Fruit fly (Drosophila melanogaster): ENCODE data around the gene Acox3.

Gene Acox3

DNA sequence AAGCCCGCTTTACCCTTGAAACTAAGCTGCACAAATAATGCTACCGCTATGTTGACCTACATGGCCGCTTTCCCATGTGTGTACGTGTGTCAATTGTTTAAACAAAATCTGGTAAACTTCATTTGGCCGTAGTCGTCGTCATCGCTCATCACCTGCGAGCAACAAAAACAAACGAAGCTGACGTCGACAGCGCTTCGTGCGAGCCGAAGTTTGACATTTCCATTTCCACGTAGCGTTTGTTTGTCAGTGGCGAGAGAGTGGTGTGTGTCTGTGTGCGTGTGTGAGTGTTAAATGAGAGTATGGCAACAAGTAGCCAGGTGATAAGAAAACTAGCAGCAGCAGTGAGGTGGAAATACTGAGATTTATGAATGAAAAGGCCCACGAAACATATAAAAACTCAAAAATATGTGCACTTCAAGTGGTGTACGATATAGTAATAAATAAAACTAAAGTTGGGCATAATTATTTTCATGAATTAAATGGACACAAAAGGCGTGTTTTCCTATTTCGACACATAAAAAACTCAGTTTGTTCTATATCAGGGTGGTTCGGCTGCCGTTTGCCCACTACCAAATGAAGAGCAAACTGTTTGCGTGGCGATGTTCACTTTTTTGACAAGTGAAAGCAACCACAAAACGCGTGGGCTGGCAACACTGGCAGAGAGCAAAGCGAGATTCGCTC is 31.2 kb upstream of the Acox3 start (continued):
- TF ChIP-seq Trl (optimal IDR thresholded peaks at IDR 0.05) (peak; percentile 55 to 82), Trl (GFP tag; optimal IDR thresholded peaks at IDR 0.05) (no peak), Rx (GFP tag; IDR thresholded peaks at IDR 0.05) (no peak), Kr (GFP tag; optimal IDR thresholded peaks at IDR 0.05) (no peak), Oaz (GFP tag; IDR thresholded peaks at IDR 0.05) (no peak), CG13123 (GFP tag; optimal IDR thresholded peaks at IDR 0.05) (no peak)

DNA sequence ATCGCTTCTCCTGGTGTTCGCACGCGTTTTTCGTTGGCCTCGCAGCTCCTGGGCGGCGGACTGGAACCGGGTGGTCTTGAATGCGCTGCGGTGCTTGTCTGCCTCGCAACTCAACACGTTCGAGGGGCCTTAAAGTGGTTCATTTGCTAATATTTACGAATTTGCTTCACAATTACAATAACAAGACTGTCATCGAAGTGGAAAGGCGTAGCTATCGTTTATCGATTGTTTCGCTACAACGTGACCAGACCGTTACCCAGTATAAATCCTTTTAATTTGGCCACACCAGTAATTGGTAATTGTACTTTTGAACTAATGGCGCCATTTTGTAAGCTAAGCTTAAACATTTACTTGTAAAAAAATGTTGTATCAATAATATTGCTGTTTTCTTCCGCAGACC is 28.6 kb upstream of the Acox3 start, which contains the start of gene CG9536:
CG9536 (minus strand) TSS at position 223 of the 400 bp plus-strand sequence.
- TF ChIP-seq amos (GFP tag; IDR thresholded peaks at IDR 0.05; ENCODE audit: partially characterized antibody) (peak; percentile 53; the same call in 1 of the 2 replicates), GATAe (GFP tag; conservative IDR thresholded peaks at IDR 0.05) (no peak), Sry-δ (GFP tag; optimal IDR thresholded peaks at IDR 0.05) (peak; percentile 48), HLHmδ (GFP tag; optimal IDR thresholded peaks at IDR 0.05) (no peak), fd96Cb (tag; optimal IDR thresholded peaks at IDR 0.05) (no peak), twi (tag; optimal IDR thresholded peaks at IDR 0.05) (no peak), CG17612 (GFP tag; IDR thresholded peaks at IDR 0.05) (no peak), CG7963 (GFP tag; IDR thresholded peaks at IDR 0.05; ENCODE audit: partially characterized antibody) (0 out of 3 replicates have a peak, but pooled peaks have one; percentile 20), Elba2 (GFP tag; optimal IDR thresholded peaks at IDR 0.05) (peak; percentile 11), D (optimal IDR thresholded peaks at IDR 0.05) (no peak), D (GFP tag; optimal IDR thresholded peaks at IDR 0.05) (no peak), bigmax (GFP tag; optimal IDR thresholded peaks at IDR 0.05) (no peak), BEAF-32 (GFP tag; optimal IDR thresholded peaks at IDR 0.05) (peak; percentile 48), Bgb (GFP tag; IDR thresholded peaks at IDR 0.05; ENCODE audit: partially characterized antibody) (peak; percentile 62), ftz-f1 (GFP tag; optimal IDR thresholded peaks at IDR 0.05) (no peak), corto (GFP tag; optimal IDR thresholded peaks at IDR 0.05) (no peak), pho (GFP tag; optimal IDR thresholded peaks at IDR 0.05) (no peak), Dref (GFP tag; IDR thresholded peaks at IDR 0.05) (peak; percentile 87), CG16779 (GFP tag; IDR thresholded peaks at IDR 0.05) (no peak), disco-r (GFP tag; optimal IDR thresholded peaks at IDR 0.05) (no peak), CG34376 (GFP tag; optimal IDR thresholded peaks at IDR 0.05) (peak; percentile 1), cato (GFP tag; optimal IDR thresholded peaks at IDR 0.05; ENCODE audit: borderline replicate concordance) (no peak), CG6689 (GFP tag; IDR thresholded peaks at IDR 0.05) (no peak), CG6272 (GFP tag; IDR thresholded peaks at IDR 0.05) (no peak), Fer2 (tag; optimal IDR thresholded peaks at IDR 0.05) (no peak), Lim3 (GFP tag; IDR thresholded peaks at IDR 0.05) (no peak), her (GFP tag; optimal IDR thresholded peaks at IDR 0.05) (no peak), nerfin-2 (GFP tag; IDR thresholded peaks at IDR 0.05; ENCODE audit: partially characterized antibody) (peak; percentile 58), Opbp (GFP tag; IDR thresholded peaks at IDR 0.05; ENCODE audit: partially characterized antibody) (peak; percentile 64; the same call in 2 of the 3 replicates), CG8290 (GFP tag; optimal IDR thresholded peaks at IDR 0.05) (no peak), CG8290 (tag; optimal IDR thresholded peaks at IDR 0.05) (peak in 1 of 2 experiments; percentile 13), Xrp1 (GFP tag; IDR thresholded peaks at IDR 0.05) (0 out of 2 replicates have a peak, but pooled peaks have one; percentile 14), trh (GFP tag; optimal IDR thresholded peaks at IDR 0.05) (no peak), CG3065 (GFP tag; optimal IDR thresholded peaks at IDR 0.05) (no peak), Ets97D (GFP tag; optimal IDR thresholded peaks at IDR 0.05) (peak; percentile 39), Med (GFP tag) (peak; percentile 59), sug (tag; optimal IDR thresholded peaks at IDR 0.05) (peak; percentile 15), pzg (GFP tag; optimal IDR thresholded peaks at IDR 0.05) (peak; percentile 77), CG13287 (GFP tag; IDR thresholded peaks at IDR 0.05; ENCODE audit: partially characterized antibody) (peak; percentile 66), MESR4 (GFP tag; optimal IDR thresholded peaks at IDR 0.05) (peak; percentile 51), CG4617 (GFP tag; optimal IDR thresholded peaks at IDR 0.05; ENCODE audit: borderline replicate concordance) (peak; percentile 40), bsh (GFP tag; optimal IDR thresholded peaks at IDR 0.05) (no peak), CG3407 (GFP tag; optimal IDR thresholded peaks at IDR 0.05) (no peak)

All from whole organism, embryonic.